Fruit fly (Drosophila melanogaster): ENCODE measurements around the gene CG14671.

DNA sequence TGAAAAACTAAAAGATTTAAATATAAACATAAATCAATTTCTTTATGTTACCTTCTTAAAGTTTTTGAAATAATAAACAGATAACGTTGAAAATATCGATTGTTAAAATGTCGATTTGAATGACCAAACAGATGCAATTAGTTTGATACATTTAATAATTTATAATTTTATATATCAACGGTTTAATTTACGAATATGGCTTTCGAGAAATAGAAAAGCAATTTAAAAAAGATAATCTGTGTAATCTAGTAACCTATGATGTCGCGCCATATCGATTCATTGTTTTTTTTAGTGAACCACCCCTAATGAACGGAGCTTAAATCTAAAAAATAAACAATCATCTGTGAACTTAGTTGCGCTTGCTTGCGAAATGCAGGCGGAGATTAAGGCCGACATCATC lies 24.0 kb upstream of the CG14671 start, which contains the start of gene PolZ2:
- TF ChIP-seq Crg-1 (GFP tag; optimal IDR thresholded peaks at IDR 0.05) (no peak), Clk (GFP tag; optimal IDR thresholded peaks at IDR 0.05) (no peak), CG11617 (GFP tag; optimal IDR thresholded peaks at IDR 0.05) (no peak), CG7045 (GFP tag; optimal IDR thresholded peaks at IDR 0.05) (no peak), CG12768 (GFP tag; optimal IDR thresholded peaks at IDR 0.05) (no peak), Hr96 (GFP tag; optimal IDR thresholded peaks at IDR 0.05) (no peak), toe (GFP tag; optimal IDR thresholded peaks at IDR 0.05) (no peak), CG1620 (GFP tag; optimal IDR thresholded peaks at IDR 0.05) (no peak), cnc (optimal IDR thresholded peaks at IDR 0.05) (no peak), ovo (GFP tag; optimal IDR thresholded peaks at IDR 0.05) (no peak), CG7101 (tag; optimal IDR thresholded peaks at IDR 0.05) (no peak), cic (GFP tag; optimal IDR thresholded peaks at IDR 0.05) (no peak), CG33017 (tag; optimal IDR thresholded peaks at IDR 0.05) (no peak)

Data from whole organism, adult.